Fruit fly (Drosophila melanogaster) whole organism, embryonic: ENCODE data around the gene UGP.

Experiments used
- CG12744 ChIP-seq: fragments of 200-800 bp; sonication (Bioruptor generic); optimal IDR thresholded peaks from 2 replicates; lab custom pipeline; 2016; ENCODE audit warnings: missing biosample characterization, missing genetic modification characterization
- CG16815 ChIP-seq: fragments of 200-800 bp; sonication (Bioruptor generic); optimal IDR thresholded peaks from 3 replicates; lab custom pipeline; 2017; ENCODE audit warnings: missing biosample characterization, mild to moderate bottlenecking, missing genetic modification characterization
- kay ChIP-seq: fragments of 200-800 bp; sonication (Bioruptor generic); optimal IDR thresholded peaks from 2 replicates; lab custom pipeline; 2016; ENCODE audit warnings: missing biosample characterization, missing genetic modification characterization
- zfh1 ChIP-seq: fragments of 200-800 bp; sonication (Bioruptor generic); IDR thresholded peaks from 3 replicates; pipeline ENCODE4 v1.3.6; 2022; ENCODE audit warnings: missing biosample characterization, missing genetic modification characterization

- no peak for TF ChIP-seq CG12744
- no peak for TF ChIP-seq zfh1
- no peak for TF ChIP-seq kay (GFP tag; lab: Kevin White, UChicago)
- no peak for TF ChIP-seq CG16815 (GFP tag; lab: Kevin White, UChicago)
These were observed 13.7 kb upstream of the UGP start, which contains the start of the genes Hsp67Bc, CG4456 and Hsp22 for dm6 chr3L:9372278-9372975.
